Fruit fly (Drosophila melanogaster) whole organism, embryonic: ENCODE data around the gene Gli.

Experiments
- Atf3 ChIP-seq: fragments of 200-800 bp; sonication (Bioruptor generic); optimal IDR thresholded peaks from 3 replicates; lab custom pipeline; 2016; ENCODE audit warnings: missing biosample characterization, missing genetic modification characterization
- C15 ChIP-seq: fragments of 200-800 bp; sonication (Bioruptor generic); IDR thresholded peaks from 3 replicates; pipeline ENCODE4 v1.3.6; 2022; ENCODE audit warnings: missing biosample characterization, missing genetic modification characterization
- CG11093 ChIP-seq: fragments of 200-800 bp; sonication (Bioruptor generic); IDR thresholded peaks from 3 replicates; pipeline ENCODE4 v1.3.6; 2022; ENCODE audit warnings: missing biosample characterization, missing genetic modification characterization
- CG11504 ChIP-seq: fragments of 200-800 bp; sonication (Bioruptor generic); optimal IDR thresholded peaks from 3 replicates; lab custom pipeline; 2019; ENCODE audit warnings: missing biosample characterization, mild to moderate bottlenecking, missing genetic modification characterization, moderate library complexity
- CG14710 ChIP-seq: fragments of 200-800 bp; sonication (Bioruptor generic); optimal IDR thresholded peaks from 3 replicates; lab custom pipeline; 2019; ENCODE audit warnings: missing biosample characterization, mild to moderate bottlenecking, missing genetic modification characterization, moderate library complexity
- CG14860 ChIP-seq: fragments of 200-800 bp; sonication (Bioruptor generic); IDR thresholded peaks from 3 replicates; pipeline ENCODE4 v1.3.6; 2022; ENCODE audit warnings: missing biosample characterization, missing genetic modification characterization; ENCODE audit not compliant: partially characterized antibody
- CG15269 ChIP-seq: fragments of 200-800 bp; sonication (Bioruptor generic); optimal IDR thresholded peaks from 2 replicates; lab custom pipeline; 2018; ENCODE audit warnings: missing biosample characterization, mild to moderate bottlenecking, missing genetic modification characterization, moderate library complexity
- CG1647 ChIP-seq: fragments of 200-800 bp; sonication (Bioruptor generic); optimal IDR thresholded peaks from 3 replicates; lab custom pipeline; 2016; ENCODE audit warnings: missing biosample characterization, missing genetic modification characterization
- CG17802 ChIP-seq: fragments of 200-800 bp; sonication (Bioruptor generic); optimal IDR thresholded peaks from 2 replicates; lab custom pipeline; 2018; ENCODE audit warnings: missing biosample characterization, mild to moderate bottlenecking, missing genetic modification characterization, moderate library complexity
- CG1792 ChIP-seq: fragments of 200-800 bp; sonication (Bioruptor generic); optimal IDR thresholded peaks from 2 replicates; lab custom pipeline; 2016; ENCODE audit warnings: missing biosample characterization, missing genetic modification characterization
- CG18764 ChIP-seq: fragments of 200-800 bp; sonication (Bioruptor generic); optimal IDR thresholded peaks from 3 replicates; lab custom pipeline; 2016; ENCODE audit warnings: missing biosample characterization, missing genetic modification characterization
- CG2199 ChIP-seq: fragments of 200-800 bp; sonication (Bioruptor generic); IDR thresholded peaks from 3 replicates; pipeline ENCODE4 v1.3.6; 2022; ENCODE audit warnings: missing biosample characterization, missing genetic modification characterization
- CG3995 ChIP-seq: fragments of 200-800 bp; sonication (Bioruptor generic); optimal IDR thresholded peaks from 3 replicates; lab custom pipeline; 2016; ENCODE audit warnings: missing biosample characterization, missing genetic modification characterization
- CG4360 ChIP-seq: fragments of 200-800 bp; sonication (Bioruptor generic); IDR thresholded peaks from 2 replicates; pipeline ENCODE4 v1.3.6; 2022; ENCODE audit warnings: missing biosample characterization, missing genetic modification characterization
- CG6272 ChIP-seq: fragments of 200-800 bp; sonication (Bioruptor generic); IDR thresholded peaks from 2 replicates; pipeline ENCODE4 v1.3.6; 2022; ENCODE audit warnings: missing biosample characterization, missing genetic modification characterization
- CG6654 ChIP-seq: fragments of 200-800 bp; sonication (Bioruptor generic); optimal IDR thresholded peaks from 2 replicates; lab custom pipeline; 2017; ENCODE audit warnings: missing biosample characterization, mild to moderate bottlenecking, missing genetic modification characterization
- CG6689 ChIP-seq: fragments of 200-800 bp; sonication (Bioruptor generic); IDR thresholded peaks from 2 replicates; pipeline ENCODE4 v1.3.6; 2022; ENCODE audit warnings: missing biosample characterization, missing genetic modification characterization
- CG6791 ChIP-seq: fragments of 200-800 bp; sonication (Bioruptor generic); IDR thresholded peaks from 3 replicates; pipeline ENCODE4 v1.3.6; 2022; ENCODE audit warnings: missing biosample characterization, missing genetic modification characterization; ENCODE audit not compliant: partially characterized antibody
- CG7839 ChIP-seq: fragments of 200-800 bp; sonication (Bioruptor generic); optimal IDR thresholded peaks from 3 replicates; lab custom pipeline; 2018; ENCODE audit warnings: missing biosample characterization, mild to moderate bottlenecking, missing genetic modification characterization, moderate library complexity
- CG7987 ChIP-seq: fragments of 200-800 bp; sonication (Bioruptor generic); optimal IDR thresholded peaks from 2 replicates; lab custom pipeline; 2018; ENCODE audit warnings: missing biosample characterization, mild to moderate bottlenecking, missing genetic modification characterization, moderate library complexity
- CG8290 ChIP-seq, 3 experiments: fragments of 200-800 bp; sonication (Bioruptor generic); optimal IDR thresholded peaks; 2 replicates each; lab custom pipeline; 2016 to 2019; ENCODE audit warnings: missing biosample characterization in 3 of 3, missing genetic modification characterization in 3 of 3, mild to moderate bottlenecking in 2 of 3, moderate library complexity in 1 of 3
- CG9437 ChIP-seq: fragments of 200-800 bp; sonication (Bioruptor generic); optimal IDR thresholded peaks from 2 replicates; lab custom pipeline; 2018; ENCODE audit warnings: missing biosample characterization, mild to moderate bottlenecking, missing genetic modification characterization
- CG9876 ChIP-seq: fragments of 200-800 bp; sonication (Bioruptor generic); optimal IDR thresholded peaks from 2 replicates; lab custom pipeline; 2016; ENCODE audit warnings: missing biosample characterization, missing genetic modification characterization
- Doc2 ChIP-seq: fragments of 200-800 bp; sonication (Bioruptor generic); IDR thresholded peaks from 2 replicates; pipeline ENCODE4 v1.3.6; 2022; ENCODE audit warnings: missing biosample characterization, missing genetic modification characterization
- E2f1 ChIP-seq: fragments of 200-800 bp; sonication (Bioruptor generic); IDR thresholded peaks from 2 replicates; pipeline ENCODE4 v1.3.6; 2022; ENCODE audit warnings: missing biosample characterization, missing genetic modification characterization
- E2f2 ChIP-seq: fragments of 200-800 bp; sonication (Bioruptor generic); IDR thresholded peaks from 2 replicates; pipeline ENCODE4 v1.3.6; 2022; ENCODE audit warnings: missing biosample characterization, missing genetic modification characterization
- ERR ChIP-seq: fragments of 200-800 bp; sonication (Bioruptor generic); optimal IDR thresholded peaks from 2 replicates; lab custom pipeline; 2016; ENCODE audit warnings: missing biosample characterization, missing genetic modification characterization
- Eip74EF ChIP-seq, 2 experiments: fragments of 200-800 bp in 1 of 2; fragments of >200 bp in 1 of 2; sonication (Bioruptor generic) in 1 of 2; optimal IDR thresholded peaks; 2 replicates each; lab custom pipeline; 2017 to 2019; ENCODE audit warnings: missing biosample characterization in 2 of 2, missing genetic modification characterization in 2 of 2, mild to moderate bottlenecking in 1 of 2, moderate library complexity in 1 of 2
- MESR4 ChIP-seq: fragments of 200-800 bp; sonication (Bioruptor generic); optimal IDR thresholded peaks from 2 replicates; lab custom pipeline; 2018; ENCODE audit warnings: missing biosample characterization, mild to moderate bottlenecking, missing genetic modification characterization, moderate library complexity
- Nf-YC ChIP-seq: fragments of 200-800 bp; optimal IDR thresholded peaks from 3 replicates; lab custom pipeline; 2019; ENCODE audit warnings: missing biosample characterization, mild to moderate bottlenecking, missing genetic modification characterization, moderate library complexity
- Scr ChIP-seq: fragments of 200-800 bp; sonication (Bioruptor generic); IDR thresholded peaks from 2 replicates; pipeline ENCODE4 v1.3.6; 2022; ENCODE audit warnings: missing biosample characterization, missing genetic modification characterization; ENCODE audit not compliant: partially characterized antibody
- Trl ChIP-seq, 3 experiments: fragments of >200 bp in 2 of 3; fragments of 200-800 bp in 1 of 3; sonication (Bioruptor generic) in 1 of 3; optimal IDR thresholded peaks; 2 replicates in 1 of 3; 3 replicates in 2 of 3; lab custom pipeline; 2016 to 2017; ENCODE audit warnings: missing biosample characterization in 1 of 3, missing genetic modification characterization in 1 of 3
- az2 ChIP-seq: fragments of 200-800 bp; sonication (Bioruptor generic); optimal IDR thresholded peaks from 3 replicates; lab custom pipeline; 2016; ENCODE audit warnings: missing biosample characterization, missing genetic modification characterization
- bcd ChIP-seq: fragments of 200-800 bp; sonication (Bioruptor generic); optimal IDR thresholded peaks from 2 replicates; lab custom pipeline; 2017; ENCODE audit warnings: missing biosample characterization, mild to moderate bottlenecking, missing genetic modification characterization
- gfzf ChIP-seq: fragments of 200-800 bp; sonication (Bioruptor generic); optimal IDR thresholded peaks from 2 replicates; lab custom pipeline; 2016; ENCODE audit warnings: missing biosample characterization, mild to moderate bottlenecking, missing genetic modification characterization, moderate library complexity
- ind ChIP-seq: fragments of 200-800 bp; sonication (Bioruptor generic); optimal IDR thresholded peaks from 3 replicates; lab custom pipeline; 2016; ENCODE audit warnings: missing biosample characterization, missing genetic modification characterization
- kay ChIP-seq: fragments of 200-800 bp; sonication (Bioruptor generic); optimal IDR thresholded peaks from 2 replicates; lab custom pipeline; 2016; ENCODE audit warnings: missing biosample characterization, missing genetic modification characterization
- nau ChIP-seq: fragments of 200-800 bp; sonication (Bioruptor generic); optimal IDR thresholded peaks from 3 replicates; lab custom pipeline; 2017; ENCODE audit warnings: missing biosample characterization, mild to moderate bottlenecking, missing genetic modification characterization, missing genetic modification reagents
- nerfin-2 ChIP-seq: fragments of 200-800 bp; sonication (Bioruptor generic); IDR thresholded peaks from 2 replicates; pipeline ENCODE4 v1.3.6; 2022; ENCODE audit warnings: missing biosample characterization, missing genetic modification characterization; ENCODE audit not compliant: partially characterized antibody
- pb ChIP-seq: fragments of 200-800 bp; sonication (Bioruptor generic); optimal IDR thresholded peaks from 3 replicates; lab custom pipeline; 2016; ENCODE audit warnings: missing biosample characterization, missing genetic modification characterization
- pho ChIP-seq: fragments of 200-800 bp; sonication (Bioruptor generic); optimal IDR thresholded peaks from 2 replicates; lab custom pipeline; 2016; ENCODE audit warnings: missing biosample characterization, missing genetic modification characterization
- pita ChIP-seq: fragments of 200-800 bp; sonication (Bioruptor generic); optimal IDR thresholded peaks from 2 replicates; lab custom pipeline; 2017; ENCODE audit warnings: missing biosample characterization, mild to moderate bottlenecking, missing genetic modification characterization
- row ChIP-seq: fragments of 200-800 bp; sonication (Bioruptor generic); IDR thresholded peaks from 3 replicates; pipeline ENCODE4 v1.3.6; 2022; ENCODE audit warnings: missing biosample characterization, missing genetic modification characterization
- sd ChIP-seq: fragments of 200-800 bp; sonication (Bioruptor generic); optimal IDR thresholded peaks from 3 replicates; lab custom pipeline; 2018; ENCODE audit warnings: missing biosample characterization, mild to moderate bottlenecking, missing genetic modification characterization, moderate library complexity
- sens-2 ChIP-seq: fragments of 200-800 bp; sonication (Bioruptor generic); IDR thresholded peaks from 2 replicates; pipeline ENCODE4 v1.3.6; 2022; ENCODE audit warnings: missing biosample characterization, missing genetic modification characterization
- stwl ChIP-seq: fragments of 200-800 bp; sonication (Bioruptor generic); optimal IDR thresholded peaks from 3 replicates; lab custom pipeline; 2018; ENCODE audit warnings: missing biosample characterization, mild to moderate bottlenecking, missing genetic modification characterization, moderate library complexity
- usp ChIP-seq: fragments of >200 bp; optimal IDR thresholded peaks from 2 replicates; lab custom pipeline; 2017; ENCODE audit warnings: missing biosample characterization, missing genetic modification characterization

The Gli gene

dm6 chr2L:15761409-15762407 is 850 bp downstream of the Gli start (continued):
- TF ChIP-seq nerfin-2 (no peak), E2f1 (peak; percentile 85), pho (GFP tag; lab: Kevin White, UChicago) (no peak), CG1792 (peak; percentile 36), CG11504 (peak; percentile 87), kay (GFP tag; lab: Kevin White, UChicago) (peak; percentile 37), Nf-YC (peak; percentile 41)

dm6 chr2L:15760666-15761065 is 1.9 kb downstream of the Gli start:
- no peak for TF ChIP-seq E2f2 (GFP tag; lab: Robert Waterston, UW)
- peak; percentile 7 for TF ChIP-seq sd (tag; lab: Kevin White, UChicago)
- peak; percentile 65 for TF ChIP-seq stwl (tag; lab: Kevin White, UChicago)
- no peak for TF ChIP-seq sens-2 (GFP tag; lab: Robert Waterston, UW)
- TF ChIP-seq Eip74EF (GFP tag; optimal IDR thresholded peaks at IDR 0.05; lab: Kevin White, UChicago) = no peak
- no peak for TF ChIP-seq pb (GFP tag; lab: Kevin White, UChicago)
- no peak for TF ChIP-seq Scr (GFP tag; lab: Robert Waterston, UW)
- no peak for TF ChIP-seq CG17802 (tag; lab: Kevin White, UChicago)
- TF ChIP-seq CG4360 (GFP tag; lab: Robert Waterston, UW) = no peak
- no peak for TF ChIP-seq CG11093 (GFP tag; lab: Robert Waterston, UW)
- peak; percentile 27; the same call in 1 of the 3 replicates for TF ChIP-seq row (GFP tag; lab: Robert Waterston, UW)
- no peak for TF ChIP-seq C15
- no peak for TF ChIP-seq Doc2 (GFP tag; lab: Robert Waterston, UW)
- no peak for TF ChIP-seq ERR (GFP tag; lab: Kevin White, UChicago)
- no peak for TF ChIP-seq CG3995 (GFP tag; lab: Kevin White, UChicago)
- no peak for TF ChIP-seq CG7987 (GFP tag; lab: Kevin White, UChicago)
- no peak for TF ChIP-seq CG6791 (GFP tag; lab: Robert Waterston, UW)
- TF ChIP-seq gfzf (GFP tag; lab: Kevin White, UChicago) = peak; percentile 29
- TF ChIP-seq usp (GFP tag; lab: Kevin White, UChicago) = no peak
- TF ChIP-seq CG1647 = no peak
- TF ChIP-seq CG14710 (tag; lab: Kevin White, UChicago) = no peak
- TF ChIP-seq CG14860 (GFP tag; lab: Robert Waterston, UW) = no peak
- no peak for TF ChIP-seq ind (GFP tag; lab: Kevin White, UChicago)
- TF ChIP-seq CG2199 = peak; percentile 54; the same call in 1 of the 3 replicates
- no peak for TF ChIP-seq Trl (optimal IDR thresholded peaks at IDR 0.05; lab: Kevin White, UChicago)
- TF ChIP-seq Trl (GFP tag; optimal IDR thresholded peaks at IDR 0.05; lab: Kevin White, UChicago) = no peak
- TF ChIP-seq CG15269 (tag; lab: Kevin White, UChicago) = peak; percentile 29
- no peak for TF ChIP-seq bcd (GFP tag; lab: Kevin White, UChicago)
- TF ChIP-seq CG8290 (GFP tag; optimal IDR thresholded peaks at IDR 0.05; lab: Kevin White, UChicago) = no peak
- TF ChIP-seq CG8290 (tag; optimal IDR thresholded peaks at IDR 0.05; lab: Kevin White, UChicago) = no peak
- no peak for TF ChIP-seq CG18764 (GFP tag; lab: Kevin White, UChicago)
- TF ChIP-seq Atf3 (GFP tag; lab: Kevin White, UChicago) = no peak
- TF ChIP-seq pita (GFP tag; lab: Kevin White, UChicago) = no peak
- no peak for TF ChIP-seq CG7839
- TF ChIP-seq MESR4 = no peak
- no peak for TF ChIP-seq nau (GFP tag; lab: Kevin White, UChicago)
- no peak for TF ChIP-seq CG6689 (GFP tag; lab: Robert Waterston, UW)
- peak; percentile 80 for TF ChIP-seq CG9437 (GFP tag; lab: Kevin White, UChicago)
- no peak for TF ChIP-seq CG6654 (GFP tag; lab: Kevin White, UChicago)
- no peak for TF ChIP-seq CG9876
- no peak for TF ChIP-seq CG6272 (GFP tag; lab: Robert Waterston, UW)
- no peak for TF ChIP-seq az2 (GFP tag; lab: Kevin White, UChicago)
